Worm (Caenorhabditis elegans) whole organism, L4 larva: ENCODE results near the gene Y73C8B.5.

Experiments used
- F49E8.2 ChIP-seq: sonication (generic microtip); optimal IDR thresholded peaks from 2 replicates; lab custom pipeline; 2016; ENCODE audit warnings: missing compliant biosample characterization, mild to moderate bottlenecking, missing genetic modification characterization, borderline replicate concordance
- ZK546.5 ChIP-seq, 2 experiments: sonication (generic microtip); optimal IDR thresholded peaks; 2 replicates each; lab custom pipeline; 2017; ENCODE audit warnings: missing biosample characterization in 2 of 2, missing genetic modification characterization in 2 of 2
- duxl-1 ChIP-seq: sonication (generic microtip); optimal IDR thresholded peaks from 2 replicates; lab custom pipeline; 2016; ENCODE audit warnings: mild to moderate bottlenecking, missing genetic modification characterization, moderate library complexity, missing compliant biosample characterization; ENCODE audit not compliant: poor library complexity
- jun-1 ChIP-seq: fragments of 150-350 bp; optimal IDR thresholded peaks from 2 replicates; lab custom pipeline; 2014; ENCODE audit warnings: missing biosample characterization, missing genetic modification reagents, missing genetic modification characterization
- lin-15B ChIP-seq: fragments of 150-350 bp; sonication (generic microtip); optimal IDR thresholded peaks from 3 replicates; lab custom pipeline; 2014; ENCODE audit warnings: missing biosample characterization, missing genetic modification characterization
- lsy-2 ChIP-seq, 2 experiments: fragments of 150-350 bp in 1 of 2; sonication (generic microtip) in 1 of 2; optimal IDR thresholded peaks; 2 replicates each; lab custom pipeline; 2014 to 2017; ENCODE audit warnings: missing biosample characterization in 2 of 2, missing genetic modification characterization in 2 of 2
- nhr-10 ChIP-seq: fragments of 150-350 bp; optimal IDR thresholded peaks from 2 replicates; lab custom pipeline; 2014; ENCODE audit warnings: missing biosample characterization, missing genetic modification characterization
- nhr-28 ChIP-seq: fragments of 150-350 bp; optimal IDR thresholded peaks from 2 replicates; lab custom pipeline; 2014; ENCODE audit warnings: missing biosample characterization, missing genetic modification characterization
- snpc-4 ChIP-seq: fragments of 150-350 bp; optimal IDR thresholded peaks from 2 replicates; lab custom pipeline; 2014; ENCODE audit warnings: missing biosample characterization, missing genetic modification characterization
- ztf-11 ChIP-seq: fragments of 150-350 bp; optimal IDR thresholded peaks from 2 replicates; lab custom pipeline; 2014; ENCODE audit warnings: missing biosample characterization, missing genetic modification characterization

- TF ChIP-seq snpc-4 (no peak), nhr-28 (tag; lab: Kevin White, UChicago) (no peak), lsy-2 (tag; optimal IDR thresholded peaks at IDR 0.05; lab: Kevin White, UChicago) (no peak), ZK546.5 (tag; optimal IDR thresholded peaks at IDR 0.05; lab: Kevin White, UChicago) (no peak), jun-1 (tag; lab: Kevin White, UChicago) (no peak), ztf-11 (tag; lab: Kevin White, UChicago) (no peak), duxl-1 (no peak), nhr-10 (tag; lab: Kevin White, UChicago) (no peak), lin-15B (no peak), F49E8.2 (tag; lab: Kevin White, UChicago) (no peak)
Measured at ce11 chrV:3241175-3241574, 44.1 kb downstream of the Y73C8B.5 start, which contains the start of gene srj-11.
